Fruit fly (Drosophila melanogaster) whole organism, embryonic: ENCODE data around the gene Gli.
A peak's percentile ranks its signal among the peaks of the same experiment; 100 is the strongest.

Source experiments
- Ada2b ChIP-seq: fragments of 200-800 bp; sonication (Bioruptor generic); IDR thresholded peaks from 2 replicates; pipeline ENCODE4 v1.3.6; 2022; ENCODE audit warnings: missing biosample characterization, missing genetic modification characterization
- B-H1 ChIP-seq: fragments of 200-800 bp; sonication (Bioruptor generic); IDR thresholded peaks from 3 replicates; pipeline ENCODE4 v1.3.6; 2022; ENCODE audit warnings: missing biosample characterization, missing genetic modification characterization
- BEAF-32 ChIP-seq: fragments of 200-800 bp; sonication (Bioruptor generic); optimal IDR thresholded peaks from 3 replicates; lab custom pipeline; 2017; ENCODE audit warnings: missing biosample characterization, missing genetic modification characterization, mild to moderate bottlenecking, moderate library complexity, missing genetic modification reagents
- Bgb ChIP-seq: fragments of 200-800 bp; sonication (Bioruptor generic); IDR thresholded peaks from 2 replicates; pipeline ENCODE4 v1.3.6; 2022; ENCODE audit warnings: missing biosample characterization, missing genetic modification characterization; ENCODE audit not compliant: partially characterized antibody
- CG11560 ChIP-seq: fragments of 200-800 bp; sonication (Bioruptor generic); IDR thresholded peaks from 3 replicates; pipeline ENCODE4 v1.3.6; 2022; ENCODE audit warnings: missing biosample characterization, missing genetic modification characterization
- CG14860 ChIP-seq: fragments of 200-800 bp; sonication (Bioruptor generic); IDR thresholded peaks from 3 replicates; pipeline ENCODE4 v1.3.6; 2022; ENCODE audit warnings: missing biosample characterization, missing genetic modification characterization; ENCODE audit not compliant: partially characterized antibody
- CG15601 ChIP-seq: fragments of 200-800 bp; sonication (Bioruptor generic); optimal IDR thresholded peaks from 3 replicates; lab custom pipeline; 2019; ENCODE audit warnings: missing biosample characterization, mild to moderate bottlenecking, missing genetic modification characterization, moderate library complexity
- CG1603 ChIP-seq: fragments of 200-800 bp; sonication (Bioruptor generic); optimal IDR thresholded peaks from 2 replicates; lab custom pipeline; 2019; ENCODE audit warnings: missing biosample characterization, mild to moderate bottlenecking, missing genetic modification characterization, moderate library complexity
- CG16813 ChIP-seq: fragments of 200-800 bp; sonication (Bioruptor generic); IDR thresholded peaks from 3 replicates; pipeline ENCODE4 v1.3.6; 2022; ENCODE audit warnings: missing biosample characterization, missing genetic modification characterization; ENCODE audit not compliant: partially characterized antibody
- CG17912 ChIP-seq: fragments of 200-800 bp; sonication (Bioruptor generic); optimal IDR thresholded peaks from 2 replicates; lab custom pipeline; 2018; ENCODE audit warnings: missing biosample characterization, mild to moderate bottlenecking, missing genetic modification characterization
- CG32772 ChIP-seq: fragments of 200-800 bp; sonication (Bioruptor generic); IDR thresholded peaks from 2 replicates; pipeline ENCODE4 v1.3.6; 2022; ENCODE audit warnings: missing biosample characterization, missing genetic modification characterization
- CG34224 ChIP-seq: fragments of 200-800 bp; sonication (Bioruptor generic); IDR thresholded peaks from 3 replicates; pipeline ENCODE4 v1.3.6; 2022; ENCODE audit warnings: missing biosample characterization, missing genetic modification characterization; ENCODE audit not compliant: partially characterized antibody
- CG6791 ChIP-seq: fragments of 200-800 bp; sonication (Bioruptor generic); IDR thresholded peaks from 3 replicates; pipeline ENCODE4 v1.3.6; 2022; ENCODE audit warnings: missing biosample characterization, missing genetic modification characterization; ENCODE audit not compliant: partially characterized antibody
- CG7963 ChIP-seq: fragments of 200-800 bp; sonication (Bioruptor generic); IDR thresholded peaks from 3 replicates; pipeline ENCODE4 v1.3.6; 2022; ENCODE audit warnings: missing biosample characterization, missing genetic modification characterization; ENCODE audit not compliant: partially characterized antibody
- CG8290 ChIP-seq, 3 experiments: fragments of 200-800 bp; sonication (Bioruptor generic); optimal IDR thresholded peaks; 2 replicates each; lab custom pipeline; 2016 to 2019; ENCODE audit warnings: missing biosample characterization in 3 of 3, missing genetic modification characterization in 3 of 3, mild to moderate bottlenecking in 2 of 3, moderate library complexity in 1 of 3
- Dp ChIP-seq: fragments of 200-800 bp; sonication (Bioruptor generic); optimal IDR thresholded peaks from 2 replicates; lab custom pipeline; 2018; ENCODE audit warnings: missing biosample characterization, mild to moderate bottlenecking, missing genetic modification characterization, moderate library complexity
- Dref ChIP-seq: fragments of 200-800 bp; sonication (Bioruptor generic); IDR thresholded peaks from 2 replicates; pipeline ENCODE4 v1.3.6; 2022; ENCODE audit warnings: missing biosample characterization, missing genetic modification characterization
- E2f2 ChIP-seq: fragments of 200-800 bp; sonication (Bioruptor generic); IDR thresholded peaks from 2 replicates; pipeline ENCODE4 v1.3.6; 2022; ENCODE audit warnings: missing biosample characterization, missing genetic modification characterization
- HLH4C ChIP-seq: fragments of 200-800 bp; sonication (Bioruptor generic); IDR thresholded peaks from 3 replicates; pipeline ENCODE4 v1.3.6; 2022; ENCODE audit warnings: missing biosample characterization, missing genetic modification characterization; ENCODE audit not compliant: partially characterized antibody
- Hmr ChIP-seq: fragments of 200-800 bp; sonication (Bioruptor generic); optimal IDR thresholded peaks from 3 replicates; lab custom pipeline; 2017; ENCODE audit warnings: mild to moderate bottlenecking, missing biosample characterization, missing genetic modification reagents, missing genetic modification characterization
- MESR4 ChIP-seq: fragments of 200-800 bp; sonication (Bioruptor generic); optimal IDR thresholded peaks from 2 replicates; lab custom pipeline; 2018; ENCODE audit warnings: missing biosample characterization, mild to moderate bottlenecking, missing genetic modification characterization, moderate library complexity
- Rfx ChIP-seq: fragments of 200-800 bp; sonication (Bioruptor generic); IDR thresholded peaks from 2 replicates; pipeline ENCODE4 v1.3.6; 2022; ENCODE audit warnings: missing biosample characterization, missing genetic modification characterization
- Scr ChIP-seq: fragments of 200-800 bp; sonication (Bioruptor generic); IDR thresholded peaks from 2 replicates; pipeline ENCODE4 v1.3.6; 2022; ENCODE audit warnings: missing biosample characterization, missing genetic modification characterization; ENCODE audit not compliant: partially characterized antibody
- Sry-δ ChIP-seq: fragments of 200-800 bp; sonication (Bioruptor generic); optimal IDR thresholded peaks from 2 replicates; lab custom pipeline; 2016; ENCODE audit warnings: missing biosample characterization, missing genetic modification characterization
- Trl ChIP-seq, 3 experiments: fragments of >200 bp in 2 of 3; fragments of 200-800 bp in 1 of 3; sonication (Bioruptor generic) in 1 of 3; optimal IDR thresholded peaks; 2 replicates in 1 of 3; 3 replicates in 2 of 3; lab custom pipeline; 2016 to 2017; ENCODE audit warnings: missing biosample characterization in 1 of 3, missing genetic modification characterization in 1 of 3
- Vsx1 ChIP-seq: fragments of 200-800 bp; sonication (Bioruptor generic); optimal IDR thresholded peaks from 2 replicates; lab custom pipeline; 2017; ENCODE audit warnings: missing biosample characterization, mild to moderate bottlenecking, missing genetic modification characterization, missing genetic modification reagents
- YL-1 ChIP-seq: fragments of 200-800 bp; sonication (Bioruptor generic); optimal IDR thresholded peaks from 3 replicates; lab custom pipeline; 2017; ENCODE audit warnings: missing biosample characterization, mild to moderate bottlenecking, missing genetic modification characterization
- amos ChIP-seq: fragments of 200-800 bp; sonication (Bioruptor generic); IDR thresholded peaks from 2 replicates; pipeline ENCODE4 v1.3.6; 2022; ENCODE audit warnings: missing biosample characterization, missing genetic modification characterization; ENCODE audit not compliant: partially characterized antibody
- chinmo ChIP-seq: fragments of 200-800 bp; sonication (Bioruptor generic); IDR thresholded peaks from 4 replicates; pipeline ENCODE4 v1.3.6; 2022; ENCODE audit warnings: missing biosample characterization, missing genetic modification characterization; ENCODE audit not compliant: partially characterized antibody
- corto ChIP-seq: fragments of 200-800 bp; sonication (Bioruptor generic); optimal IDR thresholded peaks from 2 replicates; lab custom pipeline; 2016; ENCODE audit warnings: missing biosample characterization, mild to moderate bottlenecking, missing genetic modification characterization, moderate library complexity
- crp ChIP-seq, 2 experiments: fragments of 200-800 bp; sonication (Bioruptor generic); optimal IDR thresholded peaks; 2 replicates in 1 of 2; 3 replicates in 1 of 2; lab custom pipeline; 2017; ENCODE audit warnings: missing biosample characterization in 2 of 2, missing genetic modification characterization in 2 of 2, mild to moderate bottlenecking in 1 of 2, moderate library complexity in 1 of 2
- gce ChIP-seq: fragments of 200-800 bp; sonication (Bioruptor generic); IDR thresholded peaks from 3 replicates; pipeline ENCODE4 v1.3.6; 2022; ENCODE audit warnings: missing biosample characterization, missing genetic modification characterization
- hb ChIP-seq: fragments of 200-800 bp; sonication (Bioruptor generic); IDR thresholded peaks from 3 replicates; pipeline ENCODE4 v1.3.6; 2022; ENCODE audit warnings: missing biosample characterization, missing genetic modification characterization; ENCODE audit not compliant: partially characterized antibody
- inv ChIP-seq: fragments of 200-800 bp; sonication (Bioruptor generic); IDR thresholded peaks from 2 replicates; pipeline ENCODE4 v1.3.6; 2022; ENCODE audit warnings: missing biosample characterization, missing genetic modification characterization; ENCODE audit not compliant: partially characterized antibody
- lab ChIP-seq: fragments of 200-800 bp; sonication (Bioruptor generic); optimal IDR thresholded peaks from 3 replicates; lab custom pipeline; 2017; ENCODE audit warnings: missing biosample characterization, missing genetic modification characterization, mild to moderate bottlenecking, moderate library complexity, missing genetic modification reagents
- mam ChIP-seq: fragments of 200-800 bp; sonication (Bioruptor generic); optimal IDR thresholded peaks from 3 replicates; lab custom pipeline; 2016; ENCODE audit warnings: missing biosample characterization, missing genetic modification characterization
- nerfin-2 ChIP-seq: fragments of 200-800 bp; sonication (Bioruptor generic); IDR thresholded peaks from 2 replicates; pipeline ENCODE4 v1.3.6; 2022; ENCODE audit warnings: missing biosample characterization, missing genetic modification characterization; ENCODE audit not compliant: partially characterized antibody
- pum ChIP-seq: fragments of 200-800 bp; sonication (Bioruptor generic); optimal IDR thresholded peaks from 2 replicates; lab custom pipeline; 2016; ENCODE audit warnings: missing biosample characterization, missing genetic modification characterization
- pzg ChIP-seq: fragments of 200-800 bp; sonication (Bioruptor generic); optimal IDR thresholded peaks from 3 replicates; lab custom pipeline; 2018; ENCODE audit warnings: missing biosample characterization, mild to moderate bottlenecking, missing genetic modification characterization, moderate library complexity
- sna ChIP-seq: fragments of 200-800 bp; sonication (Bioruptor generic); IDR thresholded peaks from 2 replicates; pipeline ENCODE4 v1.3.6; 2022; ENCODE audit warnings: missing biosample characterization, missing genetic modification characterization; ENCODE audit not compliant: partially characterized antibody
- sob ChIP-seq: fragments of 200-800 bp; sonication (Bioruptor generic); IDR thresholded peaks from 2 replicates; pipeline ENCODE4 v1.3.6; 2022; ENCODE audit warnings: missing biosample characterization, missing genetic modification characterization
- stwl ChIP-seq: fragments of 200-800 bp; sonication (Bioruptor generic); optimal IDR thresholded peaks from 3 replicates; lab custom pipeline; 2018; ENCODE audit warnings: missing biosample characterization, mild to moderate bottlenecking, missing genetic modification characterization, moderate library complexity
- toy ChIP-seq: fragments of 200-800 bp; sonication (Bioruptor generic); IDR thresholded peaks from 2 replicates; pipeline ENCODE4 v1.3.6; 2022; ENCODE audit warnings: missing biosample characterization, missing genetic modification characterization
- unc-4 ChIP-seq: fragments of 200-800 bp; sonication (Bioruptor generic); IDR thresholded peaks from 2 replicates; pipeline ENCODE4 v1.3.6; 2022; ENCODE audit warnings: missing biosample characterization, missing genetic modification characterization; ENCODE audit not compliant: partially characterized antibody
- vnd ChIP-seq: fragments of 200-800 bp; sonication (Bioruptor generic); IDR thresholded peaks from 3 replicates; pipeline ENCODE4 v1.3.6; 2022; ENCODE audit warnings: missing biosample characterization, missing genetic modification characterization; ENCODE audit not compliant: partially characterized antibody

The Gli gene

dm6 chr2L:15764029-15764428, 1.5 kb upstream of the Gli start, which contains the start of gene CG3793:
TSS of gene CG3793 (plus strand) at chr2L:15764220.
- TF ChIP-seq inv (GFP tag; lab: Robert Waterston, UW) = 0 out of 2 replicates have a peak, but pooled peaks have one; percentile 26
- peak; percentile 55 for TF ChIP-seq CG34224 (GFP tag; lab: Robert Waterston, UW)
- peak; percentile 49; the same call in 1 of the 2 replicates for TF ChIP-seq amos (GFP tag; lab: Robert Waterston, UW)
- TF ChIP-seq E2f2 = peak; percentile 89
- peak; percentile 46 for TF ChIP-seq pzg (GFP tag; lab: Kevin White, UChicago)
- TF ChIP-seq Vsx1 = no peak
- TF ChIP-seq Hmr (GFP tag; lab: Kevin White, UChicago) = no peak
- no peak for TF ChIP-seq Ada2b (GFP tag; lab: Robert Waterston, UW)
- peak; percentile 13 for TF ChIP-seq Sry-δ (GFP tag; lab: Kevin White, UChicago)
- TF ChIP-seq B-H1 = no peak
- TF ChIP-seq sna = peak; percentile 30; the same call in 1 of the 2 replicates
- no peak for TF ChIP-seq pum
- peak; percentile 33 for TF ChIP-seq CG17912
- TF ChIP-seq CG6791 (GFP tag; lab: Robert Waterston, UW) = peak; percentile 81
- no peak for TF ChIP-seq CG8290 (GFP tag; optimal IDR thresholded peaks at IDR 0.05; lab: Kevin White, UChicago)
- TF ChIP-seq CG8290 (tag; optimal IDR thresholded peaks at IDR 0.05; lab: Kevin White, UChicago) = peak in 1 of 2 experiments; percentile 74
- TF ChIP-seq corto (GFP tag; lab: Kevin White, UChicago) = no peak
- peak; percentile 87 for TF ChIP-seq Dp (GFP tag; lab: Kevin White, UChicago)
- peak; percentile 69 for TF ChIP-seq CG7963 (GFP tag; lab: Robert Waterston, UW)
- TF ChIP-seq lab (GFP tag; lab: Kevin White, UChicago) = no peak
- peak; percentile 73 for TF ChIP-seq HLH4C
- peak; percentile 52; the same call in 2 of the 3 replicates for TF ChIP-seq CG14860 (GFP tag; lab: Robert Waterston, UW)
- TF ChIP-seq Dref = peak; percentile 87
- TF ChIP-seq Bgb = 0 out of 2 replicates have a peak, but pooled peaks have one; percentile 31
- TF ChIP-seq CG1603 (tag; lab: Kevin White, UChicago) = peak; percentile 21
- TF ChIP-seq CG32772 (GFP tag; lab: Robert Waterston, UW) = peak; percentile 8; the same call in 1 of the 2 replicates
- TF ChIP-seq Rfx (GFP tag; lab: Robert Waterston, UW) = peak; percentile 8; the same call in 1 of the 2 replicates
- peak; percentile 27; the same call in 1 of the 3 replicates for TF ChIP-seq CG11560 (tag; lab: Robert Waterston, UW)
- peak; percentile 50 for TF ChIP-seq Scr (GFP tag; lab: Robert Waterston, UW)
- TF ChIP-seq stwl = peak; percentile 69
- 0 out of 2 replicates have a peak, but pooled peaks have one; percentile 16 for TF ChIP-seq unc-4
- peak in 1 of 2 experiments; percentile 83 for TF ChIP-seq crp (GFP tag; optimal IDR thresholded peaks at IDR 0.05; lab: Kevin White, UChicago)
- TF ChIP-seq gce (GFP tag; lab: Robert Waterston, UW) = no peak
- peak; percentile 54; the same call in 2 of the 3 replicates for TF ChIP-seq CG16813 (GFP tag; lab: Robert Waterston, UW)
- 0 out of 4 replicates have a peak, but pooled peaks have one; percentile 16 for TF ChIP-seq chinmo
- peak; percentile 38 for TF ChIP-seq MESR4 (GFP tag; lab: Kevin White, UChicago)
- peak; percentile 65; the same call in 2 of the 3 replicates for TF ChIP-seq hb (GFP tag; lab: Robert Waterston, UW)
- TF ChIP-seq CG15601 = peak; percentile 13
- no peak for TF ChIP-seq mam
- 0 out of 2 replicates have a peak, but pooled peaks have one; percentile 5 for TF ChIP-seq sob (GFP tag; lab: Robert Waterston, UW)
- TF ChIP-seq vnd = peak; percentile 30; the same call in 1 of the 3 replicates
- TF ChIP-seq nerfin-2 (GFP tag; lab: Robert Waterston, UW) = peak; percentile 33; the same call in 1 of the 2 replicates
- TF ChIP-seq toy (GFP tag; lab: Robert Waterston, UW) = no peak
- TF ChIP-seq BEAF-32 = peak; percentile 38
- no peak for TF ChIP-seq Trl (optimal IDR thresholded peaks at IDR 0.05; lab: Kevin White, UChicago)
- no peak for TF ChIP-seq Trl (GFP tag; optimal IDR thresholded peaks at IDR 0.05; lab: Kevin White, UChicago)
- peak; percentile 47 for TF ChIP-seq YL-1
